Worm (Caenorhabditis elegans): ENCODE measurements around the gene npp-15.
A peak's percentile ranks its signal among the peaks of the same experiment; 100 is the strongest.

DNA sequence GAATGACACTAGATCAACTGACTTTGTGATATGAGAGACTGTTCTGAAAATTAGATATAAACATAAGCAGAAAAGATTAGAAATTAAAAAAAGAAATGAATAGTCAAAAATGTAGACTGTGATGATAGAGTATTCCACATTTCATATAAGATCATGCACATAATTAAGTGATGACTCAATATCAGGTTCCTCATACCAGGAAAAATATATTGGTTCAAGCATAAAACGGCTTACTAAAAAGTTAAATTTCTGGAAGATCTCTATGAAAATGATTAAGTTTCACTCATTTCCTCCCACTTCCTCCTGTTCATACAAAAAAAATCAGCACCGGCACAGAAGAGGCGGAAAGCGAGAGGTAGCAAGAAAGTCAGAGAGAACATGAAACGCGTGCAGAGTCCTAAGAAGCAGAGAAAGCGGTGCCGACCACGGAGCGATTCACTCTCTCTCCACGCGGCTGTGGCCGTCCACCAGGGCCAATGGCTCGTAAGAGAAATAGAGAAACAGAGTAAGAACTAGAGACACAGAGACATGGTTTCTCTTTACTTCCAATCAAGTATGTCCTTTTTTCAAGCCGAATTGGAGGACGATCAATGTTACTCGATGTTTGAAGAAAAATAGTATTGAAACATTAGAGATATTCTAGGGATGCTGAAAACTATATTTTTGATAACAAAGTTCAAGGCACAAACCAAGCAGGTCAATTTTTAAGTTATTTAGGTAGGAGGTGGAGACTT, 37.1 kb upstream of the npp-15 start, which contains the start of the genes ZK688.5 and fahd-1:
- TF ChIP-seq ztf-23 (GFP tag; IDR thresholded peaks at IDR 0.05): 0 out of 2 replicates have a peak, but pooled peaks have one; percentile 51
- no peak for TF ChIP-seq T22C8.4 (GFP tag; IDR thresholded peaks at IDR 0.05)
- no peak for TF ChIP-seq ztf-29 (GFP tag; IDR thresholded peaks at IDR 0.05)
- no peak for TF ChIP-seq med-1 (GFP tag; optimal IDR thresholded peaks at IDR 0.05; ENCODE audit: insufficient read depth)
